Fruit fly (Drosophila melanogaster): ENCODE data around the gene Nubp2.

DNA sequence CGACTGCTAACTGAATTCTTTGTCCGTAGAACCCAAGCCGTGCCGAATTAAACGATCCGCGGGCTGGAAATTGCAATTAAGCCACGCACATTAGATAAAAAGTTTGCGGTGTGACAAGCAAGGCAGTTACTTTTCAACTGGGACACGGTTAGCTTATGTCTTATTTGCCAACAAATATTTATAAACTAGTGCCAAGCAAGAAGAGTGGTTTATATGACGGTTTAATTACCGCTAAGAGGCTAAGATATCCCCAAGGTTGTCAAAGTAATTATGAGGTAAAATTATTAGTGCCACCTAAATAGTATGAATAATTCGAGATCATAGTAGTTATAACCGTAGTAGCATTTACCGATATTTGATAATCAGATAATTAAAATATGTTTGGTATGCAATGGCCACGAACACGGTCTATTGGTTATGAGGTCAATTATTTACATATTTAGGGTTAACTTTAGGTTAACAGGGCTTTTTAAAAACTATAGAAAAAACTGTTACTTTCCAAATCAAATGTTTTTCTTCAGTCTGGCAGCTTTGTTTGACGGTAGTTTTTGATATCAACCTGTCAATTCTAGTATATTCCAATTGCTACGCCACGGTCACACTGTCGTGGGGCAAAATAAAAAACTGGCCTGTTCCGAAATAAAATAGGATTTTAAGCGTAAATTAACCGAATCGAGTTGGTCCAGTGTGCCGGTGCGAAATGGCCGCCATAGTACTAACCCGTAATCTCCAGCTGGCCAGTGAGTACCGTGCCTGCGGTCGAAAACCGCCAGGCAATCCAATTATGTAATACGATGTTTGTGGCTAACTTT, 31.4 kb upstream of the Nubp2 start, which contains the start of gene ZnT77C:
- TF ChIP-seq ranshi (GFP tag; IDR thresholded peaks at IDR 0.05) (no peak), fd96Cb (tag; optimal IDR thresholded peaks at IDR 0.05) (no peak), CG9817 (tag; optimal IDR thresholded peaks at IDR 0.05) (no peak), bowl (GFP tag; IDR thresholded peaks at IDR 0.05) (no peak), ewg (GFP tag; optimal IDR thresholded peaks at IDR 0.05) (no peak), CG1647 (GFP tag; optimal IDR thresholded peaks at IDR 0.05) (no peak), Antp (GFP tag; optimal IDR thresholded peaks at IDR 0.05) (no peak), CG42726 (GFP tag; IDR thresholded peaks at IDR 0.05; ENCODE audit: partially characterized antibody) (no peak), Max (GFP tag; optimal IDR thresholded peaks at IDR 0.05) (no peak), zfh1 (GFP tag; IDR thresholded peaks at IDR 0.05) (no peak), pfk (GFP tag; optimal IDR thresholded peaks at IDR 0.05) (no peak)

Measured in whole organism, embryonic.